Fruit fly (Drosophila melanogaster) whole organism, embryonic: Measurements from ENCODE around the gene ClC-a.

Experiments
- BEAF-32 ChIP-seq: fragments of 200-800 bp; sonication (Bioruptor generic); optimal IDR thresholded peaks from 3 replicates; lab custom pipeline; 2017; ENCODE audit warnings: missing biosample characterization, missing genetic modification characterization, mild to moderate bottlenecking, moderate library complexity, missing genetic modification reagents
- Bdp1 ChIP-seq: fragments of 200-800 bp; sonication (Bioruptor generic); optimal IDR thresholded peaks from 3 replicates; lab custom pipeline; 2016; ENCODE audit warnings: missing biosample characterization, missing genetic modification characterization
- CG16813 ChIP-seq: fragments of 200-800 bp; sonication (Bioruptor generic); IDR thresholded peaks from 3 replicates; pipeline ENCODE4 v1.3.6; 2022; ENCODE audit warnings: missing biosample characterization, missing genetic modification characterization; ENCODE audit not compliant: partially characterized antibody
- CG17186 ChIP-seq: fragments of 200-800 bp; sonication (Bioruptor generic); optimal IDR thresholded peaks from 3 replicates; lab custom pipeline; 2017; ENCODE audit warnings: missing biosample characterization, missing genetic modification reagents, missing genetic modification characterization
- CG18262 ChIP-seq: fragments of 200-800 bp; optimal IDR thresholded peaks from 3 replicates; lab custom pipeline; 2019; ENCODE audit warnings: missing biosample characterization, mild to moderate bottlenecking, missing genetic modification characterization, moderate library complexity
- CG2202 ChIP-seq: fragments of 200-800 bp; sonication (Bioruptor generic); optimal IDR thresholded peaks from 2 replicates; lab custom pipeline; 2018; ENCODE audit warnings: missing biosample characterization, mild to moderate bottlenecking, missing genetic modification characterization
- CG30431 ChIP-seq: fragments of 200-800 bp; sonication (Bioruptor generic); optimal IDR thresholded peaks from 2 replicates; lab custom pipeline; 2017; ENCODE audit warnings: missing biosample characterization, missing genetic modification characterization
- CG4707 ChIP-seq: fragments of 200-800 bp; sonication (Bioruptor generic); optimal IDR thresholded peaks from 2 replicates; lab custom pipeline; 2018; ENCODE audit warnings: missing biosample characterization, mild to moderate bottlenecking, missing genetic modification characterization, moderate library complexity
- CG6813 ChIP-seq: fragments of 200-800 bp; sonication (Bioruptor generic); optimal IDR thresholded peaks from 2 replicates; lab custom pipeline; 2017; ENCODE audit warnings: missing biosample characterization, missing genetic modification characterization, mild to moderate bottlenecking, moderate library complexity, missing genetic modification reagents
- CG8281 ChIP-seq: fragments of 200-800 bp; sonication (Bioruptor generic); optimal IDR thresholded peaks from 2 replicates; lab custom pipeline; 2018; ENCODE audit warnings: missing biosample characterization, mild to moderate bottlenecking, missing genetic modification characterization, moderate library complexity
- CG9437 ChIP-seq: fragments of 200-800 bp; sonication (Bioruptor generic); optimal IDR thresholded peaks from 2 replicates; lab custom pipeline; 2018; ENCODE audit warnings: missing biosample characterization, mild to moderate bottlenecking, missing genetic modification characterization
- CG9797 ChIP-seq: fragments of 200-800 bp; sonication (Bioruptor generic); optimal IDR thresholded peaks from 3 replicates; lab custom pipeline; 2018; ENCODE audit warnings: missing biosample characterization, mild to moderate bottlenecking, missing genetic modification characterization
- Eip74EF ChIP-seq, 2 experiments: fragments of 200-800 bp in 1 of 2; fragments of >200 bp in 1 of 2; sonication (Bioruptor generic) in 1 of 2; optimal IDR thresholded peaks; 2 replicates each; lab custom pipeline; 2017 to 2019; ENCODE audit warnings: missing biosample characterization in 2 of 2, missing genetic modification characterization in 2 of 2, mild to moderate bottlenecking in 1 of 2, moderate library complexity in 1 of 2
- Elba2 ChIP-seq: fragments of 200-800 bp; sonication (Bioruptor generic); optimal IDR thresholded peaks from 3 replicates; lab custom pipeline; 2016; ENCODE audit warnings: missing biosample characterization, missing genetic modification characterization
- Fer2 ChIP-seq: fragments of 200-800 bp; sonication (Bioruptor generic); optimal IDR thresholded peaks from 2 replicates; lab custom pipeline; 2018; ENCODE audit warnings: missing biosample characterization, mild to moderate bottlenecking, missing genetic modification characterization, moderate library complexity
- Fer3 ChIP-seq: fragments of 200-800 bp; sonication (Bioruptor generic); optimal IDR thresholded peaks from 2 replicates; lab custom pipeline; 2018; ENCODE audit warnings: missing biosample characterization, mild to moderate bottlenecking, missing genetic modification characterization, moderate library complexity
- H2.0 ChIP-seq: fragments of 200-800 bp; sonication (Bioruptor generic); IDR thresholded peaks from 2 replicates; pipeline ENCODE4 v1.3.6; 2022; ENCODE audit warnings: missing biosample characterization, missing genetic modification characterization
- HLH54F ChIP-seq: fragments of 200-800 bp; sonication (Bioruptor generic); optimal IDR thresholded peaks from 3 replicates; lab custom pipeline; 2016; ENCODE audit warnings: missing biosample characterization, missing genetic modification characterization
- Jarid2 ChIP-seq: fragments of 200-800 bp; sonication (Bioruptor generic); optimal IDR thresholded peaks from 3 replicates; lab custom pipeline; 2017; ENCODE audit warnings: mild to moderate bottlenecking, missing biosample characterization, missing genetic modification reagents, missing genetic modification characterization
- Lpt ChIP-seq: fragments of >200 bp; optimal IDR thresholded peaks from 2 replicates; lab custom pipeline; 2018; ENCODE audit warnings: missing biosample characterization, missing genetic modification characterization
- Oli ChIP-seq: fragments of 200-800 bp; sonication (Bioruptor generic); optimal IDR thresholded peaks from 2 replicates; lab custom pipeline; 2018; ENCODE audit warnings: missing biosample characterization, mild to moderate bottlenecking, missing genetic modification characterization, moderate library complexity
- Side ChIP-seq: fragments of 200-800 bp; sonication (Bioruptor generic); optimal IDR thresholded peaks from 2 replicates; lab custom pipeline; 2016; ENCODE audit warnings: missing biosample characterization, missing genetic modification characterization
- TFAM ChIP-seq: fragments of 200-800 bp; sonication (Bioruptor generic); optimal IDR thresholded peaks from 2 replicates; lab custom pipeline; 2017; ENCODE audit warnings: missing biosample characterization, missing genetic modification characterization, inconsistent platforms
- Xrp1 ChIP-seq: fragments of 200-800 bp; sonication (Bioruptor generic); IDR thresholded peaks from 2 replicates; pipeline ENCODE4 v1.3.6; 2022; ENCODE audit warnings: missing biosample characterization, missing genetic modification characterization
- abd-A ChIP-seq: fragments of 200-800 bp; sonication (Bioruptor generic); optimal IDR thresholded peaks from 3 replicates; lab custom pipeline; 2019; ENCODE audit warnings: missing biosample characterization, mild to moderate bottlenecking, missing genetic modification characterization, moderate library complexity
- al ChIP-seq: fragments of 200-800 bp; sonication (Bioruptor generic); IDR thresholded peaks from 2 replicates; pipeline ENCODE4 v1.3.6; 2022; ENCODE audit warnings: missing biosample characterization, missing genetic modification characterization
- ap ChIP-seq: fragments of 200-800 bp; sonication (Bioruptor generic); IDR thresholded peaks from 2 replicates; pipeline ENCODE4 v1.3.6; 2022; ENCODE audit warnings: missing biosample characterization, missing genetic modification characterization
- cg ChIP-seq: fragments of 200-800 bp; sonication (Bioruptor generic); optimal IDR thresholded peaks from 3 replicates; lab custom pipeline; 2019; ENCODE audit warnings: missing biosample characterization, mild to moderate bottlenecking, missing genetic modification characterization, moderate library complexity
- chm ChIP-seq: fragments of 200-800 bp; sonication (Bioruptor generic); IDR thresholded peaks from 2 replicates; pipeline ENCODE4 v1.3.6; 2022; ENCODE audit warnings: missing biosample characterization, missing genetic modification characterization
- croc ChIP-seq: fragments of 200-800 bp; sonication (Bioruptor generic); conservative IDR thresholded peaks from 3 replicates; pipeline ENCODE4 v1.3.6; 2022; ENCODE audit warnings: missing biosample characterization, missing genetic modification characterization
- cwo ChIP-seq: fragments of 200-800 bp; sonication (Bioruptor generic); optimal IDR thresholded peaks from 3 replicates; lab custom pipeline; 2017; ENCODE audit warnings: missing biosample characterization, missing genetic modification characterization, mild to moderate bottlenecking, moderate library complexity, missing genetic modification reagents
- dm ChIP-seq: fragments of 200-800 bp; sonication (Bioruptor generic); optimal IDR thresholded peaks from 3 replicates; lab custom pipeline; 2016; ENCODE audit warnings: missing biosample characterization, missing genetic modification characterization
- dpn ChIP-seq, 2 experiments: fragments of 200-800 bp; sonication (Bioruptor generic); optimal IDR thresholded peaks; 3 replicates each; lab custom pipeline; 2016; ENCODE audit warnings: missing biosample characterization in 2 of 2, missing genetic modification characterization in 2 of 2
- ftz-f1 ChIP-seq: fragments of 200-800 bp; sonication (Bioruptor generic); optimal IDR thresholded peaks from 2 replicates; lab custom pipeline; 2016; ENCODE audit warnings: missing biosample characterization, missing genetic modification characterization
- gce ChIP-seq: fragments of 200-800 bp; sonication (Bioruptor generic); IDR thresholded peaks from 3 replicates; pipeline ENCODE4 v1.3.6; 2022; ENCODE audit warnings: missing biosample characterization, missing genetic modification characterization
- gfzf ChIP-seq: fragments of 200-800 bp; sonication (Bioruptor generic); optimal IDR thresholded peaks from 2 replicates; lab custom pipeline; 2016; ENCODE audit warnings: missing biosample characterization, mild to moderate bottlenecking, missing genetic modification characterization, moderate library complexity
- h ChIP-seq: fragments of >200 bp; optimal IDR thresholded peaks from 2 replicates; lab custom pipeline; 2017
- hkb ChIP-seq, 2 experiments: fragments of 200-800 bp in 1 of 2; fragments of >200 bp in 1 of 2; sonication (Bioruptor generic) in 1 of 2; IDR thresholded peaks in 1 of 2; optimal IDR thresholded peaks in 1 of 2; 2 replicates each; pipeline versions ENCODE4 v1.3.6 to Lab custom; 2017 to 2022; ENCODE audit warnings: missing biosample characterization in 1 of 2, missing genetic modification characterization in 1 of 2
- inv ChIP-seq: fragments of 200-800 bp; sonication (Bioruptor generic); IDR thresholded peaks from 2 replicates; pipeline ENCODE4 v1.3.6; 2022; ENCODE audit warnings: missing biosample characterization, missing genetic modification characterization; ENCODE audit not compliant: partially characterized antibody
- lmd ChIP-seq: fragments of 200-800 bp; sonication (Bioruptor generic); IDR thresholded peaks from 2 replicates; pipeline ENCODE4 v1.3.6; 2022; ENCODE audit warnings: missing biosample characterization, missing genetic modification characterization
- otp ChIP-seq: fragments of 200-800 bp; sonication (Bioruptor generic); IDR thresholded peaks from 3 replicates; pipeline ENCODE4, ENCODE4 v1.3.6; 2022; ENCODE audit warnings: missing biosample characterization, missing genetic modification characterization
- pfk ChIP-seq: fragments of 200-800 bp; sonication (Bioruptor generic); optimal IDR thresholded peaks from 2 replicates; lab custom pipeline; 2018; ENCODE audit warnings: missing biosample characterization, mild to moderate bottlenecking, missing genetic modification characterization, moderate library complexity
- prd ChIP-seq, 3 experiments: fragments of >200 bp in 2 of 3; fragments of 200-800 bp in 1 of 3; sonication (Bioruptor generic) in 1 of 3; optimal IDR thresholded peaks in 2 of 3; IDR thresholded peaks in 1 of 3; 2 replicates in 2 of 3; 3 replicates in 1 of 3; pipeline versions ENCODE4 v1.3.6 to Lab custom; 2017 to 2022; ENCODE audit warnings: missing biosample characterization in 1 of 3, missing genetic modification characterization in 1 of 3
- pzg ChIP-seq: fragments of 200-800 bp; sonication (Bioruptor generic); optimal IDR thresholded peaks from 3 replicates; lab custom pipeline; 2018; ENCODE audit warnings: missing biosample characterization, mild to moderate bottlenecking, missing genetic modification characterization, moderate library complexity
- sima ChIP-seq: fragments of 200-800 bp; sonication (Bioruptor generic); optimal IDR thresholded peaks from 2 replicates; lab custom pipeline; 2016; ENCODE audit warnings: missing biosample characterization, missing genetic modification characterization
- tll ChIP-seq, 2 experiments: fragments of 200-800 bp in 1 of 2; fragments of >200 bp in 1 of 2; sonication (Bioruptor generic) in 1 of 2; optimal IDR thresholded peaks; 2 replicates each; lab custom pipeline; 2017 to 2019; ENCODE audit warnings: missing biosample characterization in 2 of 2, missing genetic modification characterization in 2 of 2, mild to moderate bottlenecking in 1 of 2, moderate library complexity in 1 of 2
- trh ChIP-seq: fragments of 200-800 bp; sonication (Bioruptor generic); optimal IDR thresholded peaks from 2 replicates; lab custom pipeline; 2016; ENCODE audit warnings: missing biosample characterization, missing genetic modification characterization

The ClC-a gene

DNA sequence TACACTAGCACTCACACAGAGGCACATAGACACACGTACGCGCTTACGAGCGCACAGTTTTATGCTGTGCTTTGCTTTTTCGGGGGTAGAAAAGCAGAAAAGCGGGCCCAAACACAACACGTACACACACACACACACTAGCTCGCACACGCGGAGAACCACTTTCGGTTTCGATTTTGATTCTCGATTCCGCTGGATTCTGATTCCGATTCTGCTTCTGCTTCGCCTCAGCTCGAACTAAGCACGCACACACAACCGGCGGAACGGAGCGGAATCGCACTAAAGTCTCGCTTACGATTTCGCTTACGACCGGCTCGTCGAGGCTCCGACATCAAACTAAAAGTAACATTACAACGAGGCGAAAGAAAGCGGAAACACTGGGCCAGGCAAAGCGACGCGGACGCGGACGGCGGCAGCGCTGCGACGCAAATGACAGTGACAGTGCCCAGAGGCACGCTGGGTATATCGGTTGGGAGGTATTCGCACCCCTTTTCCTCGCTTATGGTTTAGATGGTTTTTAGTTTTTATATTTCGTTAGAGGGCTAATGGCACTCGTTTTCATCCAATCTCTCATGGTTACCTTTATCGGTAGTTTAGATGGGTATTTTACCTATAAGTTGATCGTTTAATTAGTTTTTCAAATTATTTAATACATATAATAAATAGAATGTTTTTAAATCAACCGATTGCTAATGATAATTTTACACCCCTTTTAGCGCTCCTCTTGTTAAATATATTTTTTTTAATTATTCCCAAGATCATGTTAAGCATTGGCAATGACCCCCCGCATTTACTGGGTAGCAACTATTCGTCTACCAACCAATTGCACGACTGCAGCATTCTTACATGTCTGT, 34.8 kb downstream of the ClC-a start (continued):
- no peak for TF ChIP-seq h (lab: Kevin White, UChicago)
- peak; percentile 93 for TF ChIP-seq abd-A
- TF ChIP-seq Jarid2, result peak; percentile 95
- TF ChIP-seq CG8281 (tag; lab: Kevin White, UChicago), result peak; percentile 9
- TF ChIP-seq CG9797 (GFP tag; lab: Kevin White, UChicago), result no peak
- 0 out of 3 replicates have a peak, but pooled peaks have one; percentile 41 for TF ChIP-seq CG16813
- peak; percentile 70 for TF ChIP-seq lmd (GFP tag; lab: Robert Waterston, UW)
- TF ChIP-seq Side (GFP tag; lab: Kevin White, UChicago), result peak; percentile 64
- TF ChIP-seq Elba2, result no peak
- no peak for TF ChIP-seq TFAM
- no peak for TF ChIP-seq Fer2 (tag; lab: Kevin White, UChicago)
- no peak for TF ChIP-seq CG17186 (GFP tag; lab: Kevin White, UChicago)
- TF ChIP-seq CG4707, result peak; percentile 54
- TF ChIP-seq HLH54F (GFP tag; lab: Kevin White, UChicago), result peak; percentile 28
- TF ChIP-seq, all 482 proteins: peak for 343

DNA sequence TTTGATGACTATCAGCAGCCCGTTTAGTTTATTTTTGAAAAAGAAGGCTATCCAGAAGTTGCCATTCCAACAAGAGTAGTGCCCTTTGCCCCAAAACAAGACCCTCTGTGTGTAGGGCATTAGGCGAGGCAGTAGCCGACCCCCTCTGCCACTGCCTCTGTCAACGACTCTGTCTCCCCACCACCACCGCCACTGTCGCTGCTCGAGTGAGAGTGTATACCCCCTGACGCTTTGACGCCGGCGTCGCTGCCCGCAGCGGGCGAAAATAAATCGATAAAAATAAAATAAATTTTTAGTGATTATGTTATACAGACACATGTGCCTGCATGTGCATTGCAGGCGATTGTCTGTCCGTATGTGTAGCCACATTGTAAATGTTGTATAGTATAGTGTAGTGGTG, 35.9 kb downstream of the ClC-a start:
- TF ChIP-seq gce (GFP tag; lab: Robert Waterston, UW) (no peak), Eip74EF (GFP tag; optimal IDR thresholded peaks at IDR 0.05; lab: Kevin White, UChicago) (no peak), CG18262 (no peak), Fer3 (tag; lab: Kevin White, UChicago) (no peak), trh (GFP tag; lab: Kevin White, UChicago) (no peak), gfzf (GFP tag; lab: Kevin White, UChicago) (no peak), tll (GFP tag; optimal IDR thresholded peaks at IDR 0.05; lab: Kevin White, UChicago) (no peak), al (GFP tag; lab: Robert Waterston, UW) (no peak), BEAF-32 (GFP tag; lab: Kevin White, UChicago) (no peak), dpn (GFP tag; optimal IDR thresholded peaks at IDR 0.05; lab: Kevin White, UChicago) (no peak), sima (GFP tag; lab: Kevin White, UChicago) (no peak), otp (GFP tag; lab: Robert Waterston, UW) (peak; percentile 21; the same call in 1 of the 3 replicates), Xrp1 (GFP tag; lab: Robert Waterston, UW) (0 out of 2 replicates have a peak, but pooled peaks have one; percentile 13), prd (optimal IDR thresholded peaks at IDR 0.05; lab: Kevin White, UChicago) (no peak), prd (GFP tag; IDR thresholded peaks at IDR 0.05; lab: Robert Waterston, UW) (no peak), pfk (no peak), cg (peak; percentile 63), ftz-f1 (GFP tag; lab: Kevin White, UChicago) (no peak), CG6813 (GFP tag; lab: Kevin White, UChicago) (no peak), CG30431 (no peak), CG9437 (GFP tag; lab: Kevin White, UChicago) (no peak), TFAM (no peak), pzg (GFP tag; lab: Kevin White, UChicago) (no peak), hkb (optimal IDR thresholded peaks at IDR 0.05; lab: Kevin White, UChicago) (no peak), hkb (GFP tag; IDR thresholded peaks at IDR 0.05; lab: Robert Waterston, UW) (peak; percentile 30; the same call in 1 of the 2 replicates), H2.0 (GFP tag; lab: Robert Waterston, UW) (no peak), Bdp1 (GFP tag; lab: Kevin White, UChicago) (no peak), inv (GFP tag; lab: Robert Waterston, UW) (0 out of 2 replicates have a peak, but pooled peaks have one; percentile 11), ap (GFP tag; lab: Robert Waterston, UW) (no peak), Lpt (GFP tag; lab: Kevin White, UChicago) (no peak), chm (GFP tag; lab: Robert Waterston, UW) (peak; percentile 55), dm (GFP tag; lab: Kevin White, UChicago) (no peak), croc (no peak), Oli (no peak), cwo (no peak), CG2202 (tag; lab: Kevin White, UChicago) (no peak)
